Worm (Caenorhabditis elegans): Measurements from ENCODE around the gene R05D3.3.

DNA sequence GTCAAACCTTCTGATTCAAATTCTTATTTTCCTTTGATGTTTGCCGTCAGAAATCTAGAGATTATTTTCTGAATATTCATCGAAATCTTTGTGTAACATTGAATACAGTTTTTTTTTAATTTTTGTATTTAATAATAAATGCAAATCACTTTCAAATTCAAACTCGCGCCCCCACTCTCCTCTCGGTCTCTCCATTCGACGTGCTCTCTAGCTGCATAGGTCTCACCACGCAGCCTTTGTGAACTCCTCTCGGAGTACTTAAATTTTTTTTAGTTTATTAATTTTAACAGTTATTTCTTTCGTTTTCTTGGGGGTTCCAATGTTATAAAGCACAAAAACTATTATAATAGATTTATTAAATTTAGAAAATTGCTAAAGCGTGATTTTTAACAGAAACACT lies 6.4 kb downstream of the R05D3.3 start:
- TF ChIP-seq pes-1 (GFP tag; IDR thresholded peaks at IDR 0.05) = no peak
- no peak for TF ChIP-seq aly-1 (tag; optimal IDR thresholded peaks at IDR 0.05)
- no peak for TF ChIP-seq hnd-1 (tag; optimal IDR thresholded peaks at IDR 0.05)
- TF ChIP-seq tbx-11 (GFP tag; IDR thresholded peaks at IDR 0.05) = no peak
- no peak for TF ChIP-seq ama-1 (optimal IDR thresholded peaks at IDR 0.05)
- TF ChIP-seq flt-1 (GFP tag; IDR thresholded peaks at IDR 0.05) = no peak
- no peak for TF ChIP-seq tbx-37 (GFP tag; conservative IDR thresholded peaks at IDR 0.05)
- TF ChIP-seq hmbx-1 (tag; optimal IDR thresholded peaks at IDR 0.05) = no peak
